Fruit fly (Drosophila melanogaster) whole organism, prepupa: Measurements from ENCODE around the gene CG46467.

Experiments
- Blimp-1 ChIP-seq: fragments of 200-800 bp; sonication (Bioruptor generic); optimal IDR thresholded peaks from 3 replicates; lab custom pipeline; 2017; ENCODE audit warnings: missing biosample characterization, missing genetic modification characterization, mild to moderate bottlenecking, moderate library complexity, missing genetic modification reagents
- CG10669 ChIP-seq: fragments of 200-800 bp; sonication (Bioruptor generic); optimal IDR thresholded peaks from 3 replicates; lab custom pipeline; 2018; ENCODE audit warnings: missing biosample characterization, mild to moderate bottlenecking, missing genetic modification characterization, moderate library complexity
- CG11294 ChIP-seq: fragments of 200-800 bp; sonication (Bioruptor generic); IDR thresholded peaks from 2 replicates; pipeline ENCODE4 v1.3.6; 2022; ENCODE audit warnings: missing biosample characterization, missing genetic modification characterization
- CG11762 ChIP-seq: fragments of 200-800 bp; sonication (Bioruptor generic); optimal IDR thresholded peaks from 3 replicates; lab custom pipeline; 2016; ENCODE audit warnings: missing biosample characterization, missing genetic modification characterization; ENCODE audit not compliant: insufficient read depth
- CG15336 ChIP-seq: fragments of 200-800 bp; sonication (Bioruptor generic); IDR thresholded peaks from 2 replicates; pipeline ENCODE4 v1.3.6; 2022; ENCODE audit warnings: missing biosample characterization, missing genetic modification characterization
- CG3032 ChIP-seq: fragments of 200-800 bp; optimal IDR thresholded peaks from 2 replicates; lab custom pipeline; 2019; ENCODE audit warnings: missing biosample characterization, mild to moderate bottlenecking, missing genetic modification characterization, moderate library complexity
- CG32006 ChIP-seq: fragments of 200-800 bp; sonication (Bioruptor generic); optimal IDR thresholded peaks from 3 replicates; lab custom pipeline; 2017; ENCODE audit warnings: missing biosample characterization, mild to moderate bottlenecking, missing genetic modification characterization
- CG3919 ChIP-seq: fragments of 200-800 bp; sonication (Bioruptor generic); optimal IDR thresholded peaks from 3 replicates; lab custom pipeline; 2016; ENCODE audit warnings: missing biosample characterization, missing genetic modification characterization
- CG6163 ChIP-seq: fragments of 200-800 bp; sonication (Bioruptor generic); IDR thresholded peaks from 3 replicates; pipeline ENCODE4 v1.3.6; 2022; ENCODE audit warnings: missing biosample characterization, missing genetic modification characterization
- CG6854 ChIP-seq: fragments of 200-800 bp; sonication (Bioruptor generic); optimal IDR thresholded peaks from 2 replicates; lab custom pipeline; 2017; ENCODE audit warnings: missing biosample characterization, mild to moderate bottlenecking, missing genetic modification characterization
- CG8119 ChIP-seq: fragments of 200-800 bp; sonication (Bioruptor generic); IDR thresholded peaks from 3 replicates; pipeline ENCODE4 v1.3.6; 2022; ENCODE audit warnings: missing biosample characterization, missing genetic modification characterization
- CG8319 ChIP-seq: fragments of 200-800 bp; sonication (Bioruptor generic); optimal IDR thresholded peaks from 3 replicates; lab custom pipeline; 2016; ENCODE audit warnings: missing biosample characterization, missing genetic modification characterization
- CG8632 ChIP-seq: fragments of 200-800 bp; sonication (Bioruptor generic); optimal IDR thresholded peaks from 3 replicates; lab custom pipeline; 2016; ENCODE audit warnings: missing biosample characterization, missing genetic modification characterization
- CG9139 ChIP-seq: fragments of 200-800 bp; sonication (Bioruptor generic); optimal IDR thresholded peaks from 3 replicates; lab custom pipeline; 2017; ENCODE audit warnings: missing biosample characterization, mild to moderate bottlenecking, missing genetic modification characterization
- Eip75B ChIP-seq: fragments of 200-800 bp; sonication (Bioruptor generic); optimal IDR thresholded peaks from 3 replicates; lab custom pipeline; 2016; ENCODE audit warnings: missing biosample characterization, missing genetic modification characterization
- Eip78C ChIP-seq: fragments of 200-800 bp; sonication (Bioruptor generic); peaks from one replicate; lab custom pipeline; 2016; ENCODE audit warnings: missing biosample characterization, missing genetic modification characterization
- Eip93F ChIP-seq: fragments of 200-800 bp; sonication (Bioruptor generic); optimal IDR thresholded peaks from 2 replicates; lab custom pipeline; 2016; ENCODE audit warnings: missing biosample characterization, mild to moderate bottlenecking, missing genetic modification characterization
- Ets21C ChIP-seq: fragments of 200-800 bp; sonication (Bioruptor generic); optimal IDR thresholded peaks from 3 replicates; lab custom pipeline; 2016; ENCODE audit warnings: missing biosample characterization, missing genetic modification characterization
- Ets96B ChIP-seq: fragments of 200-800 bp; optimal IDR thresholded peaks from 2 replicates; lab custom pipeline; 2019; ENCODE audit warnings: missing biosample characterization, mild to moderate bottlenecking, missing genetic modification characterization, moderate library complexity
- Hr38 ChIP-seq: sonication (Bioruptor generic); optimal IDR thresholded peaks from 2 replicates; lab custom pipeline; 2016; ENCODE audit warnings: missing biosample characterization, missing genetic modification characterization
- Hr4 ChIP-seq: fragments of 200-800 bp; sonication (Bioruptor generic); optimal IDR thresholded peaks from 3 replicates; lab custom pipeline; 2016; ENCODE audit warnings: missing biosample characterization, missing genetic modification characterization
- Met ChIP-seq: fragments of 200-800 bp; sonication (Bioruptor generic); optimal IDR thresholded peaks from 3 replicates; lab custom pipeline; 2016; ENCODE audit warnings: missing biosample characterization, missing genetic modification characterization
- OdsH ChIP-seq: fragments of 200-800 bp; sonication (Bioruptor generic); optimal IDR thresholded peaks from 3 replicates; lab custom pipeline; 2016; ENCODE audit warnings: missing biosample characterization, missing genetic modification characterization
- Smox ChIP-seq: fragments of 200-800 bp; sonication (Bioruptor generic); optimal IDR thresholded peaks from 3 replicates; lab custom pipeline; 2016; ENCODE audit warnings: missing biosample characterization, missing genetic modification characterization
- Sox14 ChIP-seq: fragments of 200-800 bp; sonication (Bioruptor generic); optimal IDR thresholded peaks from 3 replicates; lab custom pipeline; 2016; ENCODE audit warnings: missing biosample characterization, missing genetic modification characterization
- dac ChIP-seq: fragments of 200-800 bp; sonication (Bioruptor generic); optimal IDR thresholded peaks from 2 replicates; lab custom pipeline; 2017; ENCODE audit warnings: missing biosample characterization, mild to moderate bottlenecking, missing genetic modification characterization
- lz ChIP-seq: fragments of 200-800 bp; sonication (Bioruptor generic); optimal IDR thresholded peaks from 3 replicates; lab custom pipeline; 2016; ENCODE audit warnings: missing biosample characterization, missing genetic modification characterization
- net ChIP-seq: fragments of 200-800 bp; sonication (Bioruptor generic); optimal IDR thresholded peaks from 3 replicates; lab custom pipeline; 2016; ENCODE audit warnings: missing biosample characterization, missing genetic modification characterization
- spab ChIP-seq: fragments of 200-800 bp; sonication (Bioruptor generic); optimal IDR thresholded peaks from 2 replicates; lab custom pipeline; 2017; ENCODE audit warnings: missing biosample characterization, mild to moderate bottlenecking, missing genetic modification characterization, missing genetic modification reagents
- svp ChIP-seq: fragments of 200-800 bp; sonication (Bioruptor generic); peaks from one replicate; lab custom pipeline; 2016; ENCODE audit warnings: missing biosample characterization, missing genetic modification characterization
- topi ChIP-seq: fragments of 200-800 bp; sonication (Bioruptor generic); optimal IDR thresholded peaks from 3 replicates; lab custom pipeline; 2016; ENCODE audit warnings: missing biosample characterization, missing genetic modification characterization

CG46467 gene

DNA sequence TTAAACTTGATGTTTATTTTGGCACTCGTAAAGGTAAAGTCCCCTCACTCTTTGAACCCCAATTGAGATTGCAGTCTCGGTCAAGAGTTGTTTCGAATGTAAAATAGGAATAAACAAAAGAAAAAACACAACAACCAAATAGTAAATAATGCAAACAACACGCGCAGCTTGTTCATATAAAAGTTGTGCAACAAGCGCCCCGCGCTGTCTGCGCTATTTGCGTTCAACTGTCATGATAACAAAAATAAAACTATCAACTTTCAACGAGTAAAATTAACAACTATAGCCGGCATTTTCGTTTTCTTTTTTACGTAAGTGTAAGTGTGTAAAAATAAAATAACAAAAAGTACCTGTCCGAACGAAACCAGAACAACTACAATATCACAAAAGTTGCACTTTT is 18.2 kb downstream of the CG46467 start:
- no peak for TF ChIP-seq CG10669 (GFP tag; lab: Kevin White, UChicago)
- TF ChIP-seq svp = no peak
- no peak for TF ChIP-seq Ets21C (GFP tag; lab: Kevin White, UChicago)
- no peak for TF ChIP-seq Hr4 (GFP tag; lab: Kevin White, UChicago)
- TF ChIP-seq CG8632 (GFP tag; lab: Kevin White, UChicago) = no peak
- no peak for TF ChIP-seq Sox14 (GFP tag; lab: Kevin White, UChicago)
- TF ChIP-seq lz (GFP tag; lab: Kevin White, UChicago) = no peak
- TF ChIP-seq net (GFP tag; lab: Kevin White, UChicago) = no peak
- TF ChIP-seq CG8319 (GFP tag; lab: Kevin White, UChicago) = no peak
- TF ChIP-seq spab (GFP tag; lab: Kevin White, UChicago) = no peak
- TF ChIP-seq, all 60 proteins: peak for 0

DNA sequence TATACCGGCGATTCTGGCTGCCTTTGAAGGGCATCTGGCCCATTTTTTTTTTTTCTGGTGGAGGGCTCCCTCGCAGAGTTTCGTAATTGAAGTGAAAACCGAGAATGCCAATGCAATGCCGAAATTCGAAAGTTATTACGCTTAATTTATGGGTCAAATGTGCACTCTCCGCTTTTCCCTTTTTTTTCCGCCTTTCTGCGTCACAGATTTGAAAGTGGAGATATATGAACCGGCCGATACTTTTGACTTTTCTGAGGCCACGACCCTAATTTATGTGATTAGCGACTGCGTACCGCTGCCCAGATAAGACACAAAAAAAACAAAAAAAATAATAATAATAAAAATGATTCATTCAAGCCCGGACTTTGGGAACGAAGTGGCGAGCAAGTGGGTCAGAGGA is 23.1 kb downstream of the CG46467 start:
- TF ChIP-seq CG6854 (GFP tag; lab: Kevin White, UChicago) (peak; percentile 66), Eip93F (GFP tag; lab: Kevin White, UChicago) (peak; percentile 55), svp (peak; percentile 83), Hr38 (GFP tag; lab: Kevin White, UChicago) (no peak), topi (GFP tag; lab: Kevin White, UChicago) (peak; percentile 2), Eip75B (GFP tag; lab: Kevin White, UChicago) (peak; percentile 44), CG9139 (GFP tag; lab: Kevin White, UChicago) (no peak), Met (peak; percentile 11), Eip78C (GFP tag; lab: Kevin White, UChicago) (peak; percentile 54), CG3032 (tag; lab: Kevin White, UChicago) (no peak), Blimp-1 (peak; percentile 96), OdsH (no peak), Smox (peak; percentile 1)

DNA sequence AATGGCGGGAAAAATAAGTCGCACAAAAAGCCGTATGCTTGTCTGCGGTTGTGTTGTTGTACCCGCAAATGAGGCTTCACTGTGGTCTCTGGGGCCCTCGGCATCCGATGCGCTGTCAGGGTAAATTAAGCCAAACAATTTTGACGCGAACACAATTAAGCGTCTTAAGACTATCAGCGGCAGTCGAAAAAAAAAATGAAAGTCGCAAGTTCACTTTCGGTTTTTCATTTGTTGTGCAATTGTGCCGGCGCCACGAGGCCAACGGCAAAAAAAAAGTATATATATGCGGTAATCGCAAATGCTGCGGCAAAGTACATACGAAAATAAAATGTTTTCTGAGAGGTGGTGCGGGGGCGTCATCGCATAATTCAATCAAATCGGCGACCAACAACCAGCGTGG is 28.4 kb downstream of the CG46467 start:
- TF ChIP-seq Ets21C (GFP tag; lab: Kevin White, UChicago) (no peak), Blimp-1 (peak; percentile 65), CG10669 (GFP tag; lab: Kevin White, UChicago) (no peak), svp (peak; percentile 60), CG3919 (GFP tag; lab: Kevin White, UChicago) (no peak), dac (GFP tag; lab: Kevin White, UChicago) (no peak), CG6854 (GFP tag; lab: Kevin White, UChicago) (no peak), CG11762 (GFP tag; lab: Kevin White, UChicago) (no peak)

DNA sequence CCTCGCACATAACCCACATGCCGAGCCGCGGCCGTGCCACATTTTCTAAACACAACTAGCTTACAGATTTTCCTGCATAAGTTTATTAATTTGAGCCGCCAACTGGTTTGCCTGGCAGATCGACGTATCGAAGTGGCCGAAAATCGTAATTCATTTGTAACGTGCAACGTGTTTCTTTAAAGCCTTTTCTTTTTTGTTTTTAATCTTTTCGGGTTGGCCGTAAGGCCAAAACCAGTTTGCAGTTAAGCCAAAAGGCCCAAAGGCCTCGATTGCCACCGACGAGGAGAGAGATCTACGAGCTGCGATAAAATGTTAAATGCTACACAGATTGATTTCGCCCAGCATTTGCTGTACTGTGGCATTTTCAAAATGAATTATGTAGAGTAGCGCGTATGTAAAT is 28.9 kb downstream of the CG46467 start:
- TF ChIP-seq Eip78C (GFP tag; lab: Kevin White, UChicago) (peak; percentile 1), Blimp-1 (no peak), spab (GFP tag; lab: Kevin White, UChicago) (no peak), Sox14 (GFP tag; lab: Kevin White, UChicago) (no peak), Ets96B (no peak)

DNA sequence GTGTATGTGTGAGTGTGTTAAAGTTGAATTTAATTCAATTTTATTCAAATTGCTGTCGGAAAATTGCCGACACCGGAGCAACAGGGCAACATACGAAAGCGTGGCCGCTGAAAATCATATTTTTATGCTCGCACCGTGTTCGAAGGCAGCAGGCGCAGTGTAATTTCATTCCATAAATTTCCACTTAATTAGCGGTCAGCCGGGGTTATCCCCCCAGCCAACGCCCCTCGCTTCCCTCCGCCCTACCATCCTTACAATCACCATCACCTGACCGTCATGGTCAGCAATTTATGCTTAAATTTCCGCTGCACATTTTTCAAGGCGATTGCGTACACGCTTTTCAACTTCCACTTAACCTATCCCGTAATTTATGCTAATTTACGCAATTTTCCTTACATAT is 30.2 kb downstream of the CG46467 start:
- no peak for TF ChIP-seq CG32006 (GFP tag; lab: Kevin White, UChicago)
- no peak for TF ChIP-seq Hr4 (GFP tag; lab: Kevin White, UChicago)
- no peak for TF ChIP-seq spab (GFP tag; lab: Kevin White, UChicago)
- TF ChIP-seq Eip78C (GFP tag; lab: Kevin White, UChicago) = peak; percentile 6
- TF ChIP-seq net (GFP tag; lab: Kevin White, UChicago) = no peak
- peak; percentile 39 for TF ChIP-seq svp
- TF ChIP-seq topi (GFP tag; lab: Kevin White, UChicago) = no peak
- TF ChIP-seq Eip93F (GFP tag; lab: Kevin White, UChicago) = no peak

DNA sequence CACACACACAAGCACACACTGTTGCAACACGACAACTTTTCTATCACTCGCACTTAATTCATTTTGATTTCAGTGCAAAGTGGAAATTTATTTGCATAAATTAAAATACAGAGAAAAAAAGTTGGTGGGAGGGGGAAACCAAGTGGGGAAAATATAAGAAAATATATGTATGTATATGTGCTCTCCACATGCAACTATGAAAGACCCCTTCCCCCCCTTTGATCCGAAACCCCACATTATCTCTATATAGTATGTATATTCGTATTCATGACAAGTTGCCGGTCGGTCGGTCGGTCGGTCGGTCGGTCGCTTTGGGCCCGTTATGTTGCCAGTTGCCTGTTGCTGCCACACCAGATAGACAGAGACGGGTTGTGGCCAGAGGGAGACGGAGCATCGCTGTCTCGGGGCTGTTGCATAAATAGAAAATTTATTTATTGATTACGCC is 31.6 kb downstream of the CG46467 start:
- no peak for TF ChIP-seq CG8632 (GFP tag; lab: Kevin White, UChicago)
- TF ChIP-seq CG11294 (GFP tag; lab: Robert Waterston, UW) = no peak
- 0 out of 3 replicates have a peak, but pooled peaks have one; percentile 18 for TF ChIP-seq CG8119 (GFP tag; lab: Robert Waterston, UW)
- TF ChIP-seq svp = no peak
- TF ChIP-seq CG6163 (GFP tag; lab: Robert Waterston, UW) = no peak
- 0 out of 2 replicates have a peak, but pooled peaks have one; percentile 8 for TF ChIP-seq CG15336 (GFP tag; lab: Robert Waterston, UW)
